Fruit fly (Drosophila melanogaster): ENCODE measurements around the gene CG7564.

- TF ChIP-seq CG33017 (tag; optimal IDR thresholded peaks at IDR 0.05) (no peak), CG5204 (GFP tag; optimal IDR thresholded peaks at IDR 0.05) (no peak), toe (GFP tag; optimal IDR thresholded peaks at IDR 0.05) (no peak), CG7101 (tag; optimal IDR thresholded peaks at IDR 0.05) (no peak), CG1620 (GFP tag; optimal IDR thresholded peaks at IDR 0.05) (no peak), tj (GFP tag; optimal IDR thresholded peaks at IDR 0.05) (no peak), Mnt (GFP tag; optimal IDR thresholded peaks at IDR 0.05) (peak; percentile 17), CG11617 (GFP tag; optimal IDR thresholded peaks at IDR 0.05) (no peak), cic (GFP tag; optimal IDR thresholded peaks at IDR 0.05) (no peak)
Measured at dm6 chr3L:17474711-17475451, 39.2 kb upstream of the CG7564 start, which contains the start of the genes UQCR-Q and CG46525.

Measured in whole organism, adult.